Fruit fly (Drosophila melanogaster) Kc167 (cell line): Measurements from ENCODE around the gene Uro.

ENCODE experiments used
- Myc ChIP-seq: fragments of >200 bp; optimal IDR thresholded peaks from 2 replicates; lab custom pipeline; 2017; ENCODE audit warnings: missing external identifiers
- Sin3A ChIP-seq: fragments of >200 bp; optimal IDR thresholded peaks from 2 replicates; lab custom pipeline; 2018; ENCODE audit warnings: missing external identifiers
- h ChIP-seq: fragments of >200 bp; optimal IDR thresholded peaks from 3 replicates; lab custom pipeline; 2018; ENCODE audit warnings: missing external identifiers
- insv ChIP-seq: fragments of >200 bp; optimal IDR thresholded peaks from 3 replicates; lab custom pipeline; 2018; ENCODE audit warnings: missing external identifiers
- psq ChIP-seq: fragments of >200 bp; optimal IDR thresholded peaks from 2 replicates; lab custom pipeline; 2017; ENCODE audit warnings: missing external identifiers
- ttk ChIP-seq: sonication (Bioruptor generic); optimal IDR thresholded peaks from 2 replicates; lab custom pipeline; 2017; ENCODE audit warnings: missing external identifiers

DNA sequence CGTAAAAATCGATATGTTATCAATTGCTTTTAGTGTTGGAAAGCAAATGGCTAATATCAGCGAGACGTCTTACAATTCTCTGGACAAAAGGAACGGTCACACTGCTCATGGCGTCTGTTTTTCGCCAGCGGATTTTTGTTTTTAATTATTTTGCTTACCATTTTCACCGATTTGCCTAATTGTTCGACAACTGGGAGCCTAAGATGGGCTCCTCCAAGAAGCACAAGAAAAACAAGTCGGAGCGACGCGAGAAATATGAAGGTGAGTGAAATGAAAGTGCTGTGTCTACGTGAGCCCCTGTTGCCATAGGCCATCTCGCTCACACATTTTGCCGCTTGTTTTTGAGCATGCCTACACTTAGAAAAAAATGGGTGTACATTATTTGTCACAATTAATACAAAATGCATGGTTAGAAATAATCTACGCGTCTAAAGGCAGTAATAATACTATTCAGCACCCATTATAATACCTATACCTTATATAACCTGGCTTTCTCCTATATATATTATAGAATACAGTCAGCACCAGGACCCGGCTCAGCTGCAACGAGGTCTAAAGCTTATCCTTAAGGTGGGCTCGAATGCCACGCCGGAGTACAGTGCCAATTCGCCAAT is 3.0 kb downstream of the Uro start, which contains the start of gene Brd7-9:
- TF ChIP-seq Sin3A (lab: Kevin White, UChicago) (no peak), insv (no peak), psq (no peak), Myc (lab: Kevin White, UChicago) (no peak), ttk (lab: Kevin White, UChicago) (no peak), h (lab: Kevin White, UChicago) (no peak)
